Worm (Caenorhabditis elegans) whole organism, L4 larva: ENCODE results near the gene hlh-4.

ENCODE experiments used
- F26F4.8 ChIP-seq: fragments of 200-800 bp; sonication (Bioruptor generic); conservative IDR thresholded peaks from 2 replicates; pipeline ENCODE4 v1.3.6; 2022; ENCODE audit warnings: missing genetic modification characterization, missing compliant biosample characterization
- F49E8.2 ChIP-seq: sonication (generic microtip); optimal IDR thresholded peaks from 2 replicates; lab custom pipeline; 2016; ENCODE audit warnings: missing compliant biosample characterization, mild to moderate bottlenecking, missing genetic modification characterization, borderline replicate concordance
- T26A8.4 ChIP-seq: fragments of 200-800 bp; sonication (Bioruptor generic); IDR thresholded peaks from 2 replicates; pipeline ENCODE4 v1.3.6; 2022; ENCODE audit warnings: missing genetic modification characterization, missing compliant biosample characterization
- Y105C5A.15 ChIP-seq: fragments of 200-800 bp; sonication (Bioruptor generic); IDR thresholded peaks from 2 replicates; pipeline ENCODE4 v1.3.6; 2022; ENCODE audit warnings: missing genetic modification characterization, missing compliant biosample characterization
- Y5F2A.4 ChIP-seq: fragments of 200-800 bp; sonication (Bioruptor generic); optimal IDR thresholded peaks from 2 replicates; lab custom pipeline; 2018; ENCODE audit warnings: mild to moderate bottlenecking, missing genetic modification characterization, missing compliant biosample characterization
- ama-1 ChIP-seq: fragments of 150-350 bp; optimal IDR thresholded peaks from 2 replicates; lab custom pipeline; 2014; ENCODE audit warnings: inconsistent platforms, mixed read lengths
- arid-1 ChIP-seq: fragments of 200-800 bp; sonication (Bioruptor generic); conservative IDR thresholded peaks from 2 replicates; pipeline ENCODE4 v1.3.6; 2022; ENCODE audit warnings: missing genetic modification reagents, missing genetic modification characterization, missing compliant biosample characterization
- ceh-44 ChIP-seq: fragments of 200-800 bp; sonication (Bioruptor generic); IDR thresholded peaks from 2 replicates; pipeline ENCODE4 v1.3.6; 2022; ENCODE audit warnings: missing genetic modification reagents, missing genetic modification characterization, missing compliant biosample characterization
- ceh-82 ChIP-seq: sonication (generic microtip); optimal IDR thresholded peaks from 2 replicates; lab custom pipeline; 2017; ENCODE audit warnings: missing biosample characterization, missing genetic modification characterization
- ces-1 ChIP-seq: fragments of 150-350 bp; sonication (generic microtip); optimal IDR thresholded peaks from 4 replicates; lab custom pipeline; 2014; ENCODE audit warnings: missing biosample characterization, missing genetic modification reagents, missing genetic modification characterization
- ctbp-1 ChIP-seq: fragments of 200-800 bp; sonication (Bioruptor generic); IDR thresholded peaks from 2 replicates; pipeline ENCODE4 v1.3.6; 2022; ENCODE audit warnings: missing genetic modification reagents, missing genetic modification characterization, missing compliant biosample characterization
- daf-12 ChIP-seq: fragments of 150-350 bp; optimal IDR thresholded peaks from 2 replicates; lab custom pipeline; 2014; ENCODE audit warnings: missing biosample characterization, missing genetic modification reagents, missing genetic modification characterization
- daf-19 ChIP-seq: fragments of 200-800 bp; sonication (Bioruptor generic); conservative IDR thresholded peaks from 2 replicates; pipeline ENCODE4 v1.3.6; 2022; ENCODE audit warnings: missing genetic modification characterization, missing compliant biosample characterization
- daf-8 ChIP-seq: fragments of 200-800 bp; sonication (Bioruptor generic); IDR thresholded peaks from 2 replicates; pipeline ENCODE4 v1.3.6; 2022; ENCODE audit warnings: missing genetic modification characterization, missing compliant biosample characterization
- dmd-6 ChIP-seq: fragments of 200-800 bp; sonication (Bioruptor generic); IDR thresholded peaks from 2 replicates; pipeline ENCODE4 v1.3.6; 2022; ENCODE audit warnings: missing genetic modification reagents, missing genetic modification characterization, missing compliant biosample characterization
- dmd-8 ChIP-seq: fragments of 200-800 bp; sonication (Bioruptor generic); IDR thresholded peaks from 2 replicates; pipeline ENCODE4 v1.3.6; 2022; ENCODE audit warnings: missing genetic modification characterization, missing compliant biosample characterization
- dpl-1 ChIP-seq: fragments of 150-350 bp; optimal IDR thresholded peaks from 2 replicates; lab custom pipeline; 2014; ENCODE audit warnings: missing biosample characterization, missing genetic modification reagents, missing genetic modification characterization
- egl-27 ChIP-seq: sonication (generic microtip); optimal IDR thresholded peaks from 3 replicates; lab custom pipeline; 2017; ENCODE audit warnings: missing biosample characterization, missing genetic modification reagents, missing genetic modification characterization
- fkh-10 ChIP-seq: fragments of 150-350 bp; optimal IDR thresholded peaks from 2 replicates; lab custom pipeline; 2014; ENCODE audit warnings: missing biosample characterization, missing genetic modification reagents, missing genetic modification characterization
- fos-1 ChIP-seq: fragments of 150-350 bp; optimal IDR thresholded peaks from 2 replicates; lab custom pipeline; 2014; ENCODE audit warnings: missing biosample characterization, missing genetic modification characterization
- gei-8 ChIP-seq: fragments of 200-800 bp; sonication (Bioruptor generic); optimal IDR thresholded peaks from 2 replicates; lab custom pipeline; 2018; ENCODE audit warnings: mild to moderate bottlenecking, missing genetic modification characterization, missing compliant biosample characterization
- hif-1 ChIP-seq, 2 experiments: sonication (generic microtip); optimal IDR thresholded peaks; 2 replicates each; lab custom pipeline; 2016 to 2017; ENCODE audit warnings: missing compliant biosample characterization in 2 of 2, missing genetic modification characterization in 2 of 2, missing genetic modification reagents in 2 of 2, missing genotype in 2 of 2, mild to moderate bottlenecking in 1 of 2
- hlh-30 ChIP-seq: sonication (generic microtip); optimal IDR thresholded peaks from 2 replicates; lab custom pipeline; 2017; ENCODE audit warnings: antibody characterized with exemption, mild to moderate bottlenecking, missing genetic modification characterization, missing compliant biosample characterization; ENCODE audit not compliant: insufficient read depth
- hmg-1.1 ChIP-seq: fragments of 200-800 bp; sonication (Bioruptor generic); IDR thresholded peaks from 2 replicates; pipeline ENCODE4 v1.3.6; 2022; ENCODE audit warnings: missing genetic modification reagents, missing genetic modification characterization, missing compliant biosample characterization
- lin-1 ChIP-seq: fragments of 200-800 bp; sonication (Bioruptor generic); IDR thresholded peaks from 2 replicates; pipeline ENCODE4 v1.3.6; 2022; ENCODE audit warnings: missing genetic modification reagents, missing genetic modification characterization, missing compliant biosample characterization
- lin-15B ChIP-seq: fragments of 150-350 bp; sonication (generic microtip); optimal IDR thresholded peaks from 3 replicates; lab custom pipeline; 2014; ENCODE audit warnings: missing biosample characterization, missing genetic modification characterization
- lir-3 ChIP-seq: sonication (generic microtip); optimal IDR thresholded peaks from 2 replicates; lab custom pipeline; 2016; ENCODE audit warnings: mild to moderate bottlenecking, missing genetic modification characterization, missing compliant biosample characterization
- madf-5 ChIP-seq, 2 experiments: fragments of 200-800 bp; sonication (Bioruptor generic); IDR thresholded peaks; 2 replicates each; pipeline ENCODE4 v1.3.6; 2022; ENCODE audit warnings: missing compliant biosample characterization in 2 of 2, missing genetic modification characterization in 2 of 2
- madf-9 ChIP-seq: fragments of 200-800 bp; sonication (Bioruptor generic); conservative IDR thresholded peaks from 2 replicates; pipeline ENCODE4 v1.3.6; 2022; ENCODE audit warnings: missing genetic modification reagents, missing genetic modification characterization, missing compliant biosample characterization
- mdl-1 ChIP-seq, 2 experiments: fragments of 150-350 bp in 1 of 2; sonication (generic microtip) in 1 of 2; optimal IDR thresholded peaks; 2 replicates each; lab custom pipeline; 2014 to 2017; ENCODE audit warnings: missing biosample characterization in 2 of 2, missing genetic modification characterization in 2 of 2
- mdt-29 ChIP-seq: fragments of 200-800 bp; sonication (Bioruptor generic); IDR thresholded peaks from 2 replicates; pipeline ENCODE4 v1.3.6; 2022; ENCODE audit warnings: missing genetic modification reagents, missing genetic modification characterization, missing compliant biosample characterization
- mep-1 ChIP-seq: fragments of 150-350 bp; sonication (generic microtip); optimal IDR thresholded peaks from 3 replicates; lab custom pipeline; 2014; ENCODE audit warnings: missing biosample characterization, missing genetic modification characterization
- mes-2 ChIP-seq: sonication (generic microtip); optimal IDR thresholded peaks from 2 replicates; lab custom pipeline; 2016; ENCODE audit warnings: missing genotype, mild to moderate bottlenecking, missing genetic modification characterization, missing compliant biosample characterization; ENCODE audit not compliant: poor library complexity, severe bottlenecking
- mxl-2 ChIP-seq: fragments of 200-800 bp; sonication (Bioruptor generic); conservative IDR thresholded peaks from 2 replicates; pipeline ENCODE4 v1.3.6; 2022; ENCODE audit warnings: missing genetic modification reagents, missing genetic modification characterization, missing compliant biosample characterization
- nhr-25 ChIP-seq: sonication (generic microtip); optimal IDR thresholded peaks from 2 replicates; lab custom pipeline; 2017; ENCODE audit warnings: missing genetic modification characterization, mild to moderate bottlenecking, missing compliant biosample characterization, antibody characterized with exemption, moderate library complexity, borderline replicate concordance; ENCODE audit not compliant: insufficient read depth
- nhr-41 ChIP-seq: fragments of 200-800 bp; sonication (Bioruptor generic); IDR thresholded peaks from 2 replicates; pipeline ENCODE4 v1.3.6; 2022; ENCODE audit warnings: missing genetic modification reagents, missing genetic modification characterization, missing compliant biosample characterization
- nhr-6 ChIP-seq: fragments of 150-350 bp; optimal IDR thresholded peaks from 2 replicates; lab custom pipeline; 2014; ENCODE audit warnings: missing biosample characterization, missing genetic modification characterization
- nhr-76 ChIP-seq: fragments of 150-350 bp; optimal IDR thresholded peaks from 2 replicates; lab custom pipeline; 2014; ENCODE audit warnings: missing biosample characterization, missing genetic modification characterization
- nhr-77 ChIP-seq: fragments of 150-350 bp; optimal IDR thresholded peaks from 2 replicates; lab custom pipeline; 2014; ENCODE audit warnings: missing biosample characterization, missing genetic modification characterization
- pha-4 ChIP-seq, 2 experiments: fragments of 150-350 bp in 1 of 2; fragments of 200-800 bp in 1 of 2; sonication (Bioruptor generic) in 1 of 2; IDR thresholded peaks in 1 of 2; optimal IDR thresholded peaks in 1 of 2; 2 replicates each; pipeline versions ENCODE4 v1.3.6 to Lab custom; 2014 to 2022; ENCODE audit warnings: missing genetic modification characterization in 2 of 2, missing genetic modification reagents in 2 of 2, missing biosample characterization in 1 of 2, missing compliant biosample characterization in 1 of 2
- pqm-1 ChIP-seq: sonication (generic microtip); optimal IDR thresholded peaks from 2 replicates; lab custom pipeline; 2017; ENCODE audit warnings: missing biosample characterization, missing genetic modification characterization
- set-16 ChIP-seq: fragments of 200-800 bp; sonication (Bioruptor generic); IDR thresholded peaks from 2 replicates; pipeline ENCODE4 v1.3.6; 2022; ENCODE audit warnings: missing genetic modification reagents, missing genetic modification characterization, missing compliant biosample characterization
- spr-3 ChIP-seq: fragments of 200-800 bp; sonication (Bioruptor generic); optimal IDR thresholded peaks from 2 replicates; lab custom pipeline; 2018; ENCODE audit warnings: mild to moderate bottlenecking, missing genetic modification characterization, missing compliant biosample characterization
- tra-1 ChIP-seq: fragments of 200-800 bp; sonication (Bioruptor generic); IDR thresholded peaks from 2 replicates; pipeline ENCODE4 v1.3.6; 2022; ENCODE audit warnings: missing genetic modification reagents, missing genetic modification characterization, missing compliant biosample characterization
- unc-39 ChIP-seq: sonication (generic microtip); optimal IDR thresholded peaks from 2 replicates; lab custom pipeline; 2017; ENCODE audit warnings: missing biosample characterization, missing genetic modification characterization
- zag-1 ChIP-seq: fragments of 150-350 bp; optimal IDR thresholded peaks from 2 replicates; lab custom pipeline; 2014; ENCODE audit warnings: missing biosample characterization, missing genetic modification characterization
- zip-11 ChIP-seq: fragments of 200-800 bp; sonication (Bioruptor generic); IDR thresholded peaks from 2 replicates; pipeline ENCODE4 v1.3.6; 2022; ENCODE audit warnings: missing genetic modification characterization, missing compliant biosample characterization
- ztf-7 ChIP-seq: fragments of 150-350 bp; optimal IDR thresholded peaks from 2 replicates; lab custom pipeline; 2014; ENCODE audit warnings: missing biosample characterization, missing genetic modification characterization

The hlh-4 gene

DNA sequence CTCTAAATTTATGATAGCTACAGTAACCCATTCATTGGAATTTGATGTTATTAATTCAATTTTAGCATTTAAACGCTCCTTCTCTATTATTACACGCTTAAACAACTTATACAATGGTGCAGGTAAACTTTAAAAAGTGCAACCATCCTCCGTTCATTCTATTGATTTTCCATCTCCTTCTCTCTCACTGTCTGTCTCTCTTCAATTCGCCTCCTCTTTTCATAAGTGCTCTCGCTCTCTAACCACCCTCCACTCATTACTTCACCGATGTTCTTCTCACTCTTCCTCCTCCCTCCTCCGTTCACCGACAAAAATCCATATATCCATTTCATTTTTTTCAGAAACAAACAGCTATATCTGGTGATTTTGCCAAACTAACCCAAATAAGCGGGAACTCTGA, 27.3 kb upstream of the hlh-4 start, which contains the start of gene cbp-1 (continued):
- TF ChIP-seq mes-2, result peak; percentile 63
- peak; percentile 20 for TF ChIP-seq mep-1

DNA sequence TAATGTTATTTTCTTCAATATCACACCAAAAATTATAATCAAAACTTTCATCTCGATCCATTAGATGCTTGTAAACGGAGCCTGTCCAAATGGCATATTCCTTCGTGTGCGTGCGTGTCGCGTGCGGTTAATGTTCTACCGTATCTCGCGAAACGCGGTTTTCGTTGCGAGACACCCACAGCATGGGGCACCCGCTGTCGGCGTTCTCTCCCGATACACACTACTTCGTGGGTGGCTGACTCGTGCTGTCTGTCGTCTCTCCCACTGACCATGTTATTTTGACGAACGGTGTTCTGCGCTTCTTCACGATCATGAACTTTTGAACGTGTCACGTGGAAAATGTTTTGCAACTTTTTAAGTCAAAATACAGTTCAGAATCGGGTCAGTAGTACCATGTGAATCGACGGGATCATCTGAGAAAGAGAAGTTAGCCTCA, 26.6 kb upstream of the hlh-4 start:
- peak; percentile 99 for TF ChIP-seq hmg-1.1 (GFP tag; lab: Robert Waterston, UW)
- TF ChIP-seq dpl-1 (GFP tag; lab: Kevin White, UChicago), result peak; percentile 86
- peak; percentile 88 for TF ChIP-seq fkh-10
- TF ChIP-seq daf-19 (GFP tag; lab: Robert Waterston, UW), result peak; percentile 83
- peak; percentile 93 for TF ChIP-seq mxl-2 (GFP tag; lab: Robert Waterston, UW)
- TF ChIP-seq ctbp-1, result peak; percentile 98
- peak; percentile 33 for TF ChIP-seq pqm-1 (tag; lab: Kevin White, UChicago)
- peak; percentile 95 for TF ChIP-seq ama-1
- no peak for TF ChIP-seq daf-12 (tag; lab: Kevin White, UChicago)
- no peak for TF ChIP-seq lin-15B
- TF ChIP-seq hif-1 (tag; optimal IDR thresholded peaks at IDR 0.05; lab: Kevin White, UChicago), result peak; percentile 81 to 96
- TF ChIP-seq Y105C5A.15, result peak; percentile 96
- peak; percentile 98 for TF ChIP-seq gei-8 (GFP tag; lab: Kevin White, UChicago)
- peak; percentile 96 for TF ChIP-seq nhr-41 (GFP tag; lab: Robert Waterston, UW)
- peak; percentile 88 for TF ChIP-seq ztf-7 (tag; lab: Kevin White, UChicago)
- peak; percentile 92 for TF ChIP-seq Y5F2A.4 (GFP tag; lab: Kevin White, UChicago)
- peak; percentile 74 for TF ChIP-seq nhr-76 (tag; lab: Kevin White, UChicago)
- peak; percentile 97 for TF ChIP-seq nhr-77
- TF ChIP-seq dmd-6 (GFP tag; lab: Robert Waterston, UW), result peak; percentile 99
- peak; percentile 19 for TF ChIP-seq egl-27
- no peak for TF ChIP-seq F26F4.8 (GFP tag; lab: Robert Waterston, UW)
- peak; percentile 99 for TF ChIP-seq hlh-30 (tag; lab: Kevin White, UChicago)
- TF ChIP-seq madf-9, result peak; percentile 92
- TF ChIP-seq pha-4 (GFP tag; IDR thresholded peaks at IDR 0.05; lab: Robert Waterston, UW), result peak; percentile 98
- no peak for TF ChIP-seq pha-4 (tag; optimal IDR thresholded peaks at IDR 0.05; lab: Kevin White, UChicago)
- no peak for TF ChIP-seq ces-1 (GFP tag; lab: Kevin White, UChicago)
- peak; percentile 49 for TF ChIP-seq lir-3 (tag; lab: Kevin White, UChicago)
- peak; percentile 98 for TF ChIP-seq lin-1
- TF ChIP-seq F49E8.2 (tag; lab: Kevin White, UChicago), result no peak
- peak; percentile 96 for TF ChIP-seq tra-1 (GFP tag; lab: Robert Waterston, UW)
- peak; percentile 99 for TF ChIP-seq T26A8.4 (GFP tag; lab: Robert Waterston, UW)
- TF ChIP-seq madf-5 (GFP tag; IDR thresholded peaks at IDR 0.05; lab: Robert Waterston, UW), result peak; percentile 80 to 90; a peak in 2 of 4 replicates
- TF ChIP-seq spr-3 (GFP tag; lab: Kevin White, UChicago), result peak; percentile 98
- TF ChIP-seq ceh-82 (tag; lab: Kevin White, UChicago), result peak; percentile 8
- TF ChIP-seq arid-1 (GFP tag; lab: Robert Waterston, UW), result peak; percentile 97
- TF ChIP-seq zag-1 (tag; lab: Kevin White, UChicago), result peak; percentile 80
- TF ChIP-seq mdl-1 (tag; optimal IDR thresholded peaks at IDR 0.05; lab: Kevin White, UChicago), result peak; percentile 97 to 99
- 0 out of 2 replicates have a peak, but pooled peaks have one; percentile 51 for TF ChIP-seq daf-8 (GFP tag; lab: Robert Waterston, UW)
- TF ChIP-seq dmd-8 (GFP tag; lab: Robert Waterston, UW), result 0 out of 2 replicates have a peak, but pooled peaks have one; percentile 56
- TF ChIP-seq set-16, result peak; percentile 91
- TF ChIP-seq unc-39, result peak; percentile 37
- TF ChIP-seq nhr-25 (tag; lab: Kevin White, UChicago), result peak; percentile 98
- peak; percentile 77; the same call in 1 of the 2 replicates for TF ChIP-seq ceh-44
- TF ChIP-seq zip-11 (GFP tag; lab: Robert Waterston, UW), result peak; percentile 48; the same call in 1 of the 2 replicates
- TF ChIP-seq mdt-29 (GFP tag; lab: Robert Waterston, UW), result peak; percentile 96
- peak; percentile 87 for TF ChIP-seq fos-1 (tag; lab: Kevin White, UChicago)
- TF ChIP-seq nhr-6, result peak; percentile 96
